Worm (Caenorhabditis elegans) whole organism, L1 larva: ENCODE data around the gene W05E10.5.

Source experiments
- C16A3.4 ChIP-seq: fragments of 150-350 bp; optimal IDR thresholded peaks from 2 replicates; lab custom pipeline; 2014; ENCODE audit warnings: missing biosample characterization, missing genetic modification characterization
- aly-2 ChIP-seq: fragments of 150-350 bp; optimal IDR thresholded peaks from 2 replicates; lab custom pipeline; 2014; ENCODE audit warnings: missing biosample characterization, missing genetic modification characterization
- efl-1 ChIP-seq, 4 experiments: fragments of 150-350 bp; optimal IDR thresholded peaks in 3 of 4; peaks in 1 of 4; 1 replicate in 1 of 4; 2 replicates in 3 of 4; lab custom pipeline; 2014; ENCODE audit warnings: missing biosample characterization in 2 of 4, missing genetic modification characterization in 2 of 4, missing genetic modification reagents in 2 of 4
- egl-27 ChIP-seq, 2 experiments: fragments of 150-350 bp in 1 of 2; sonication (generic microtip); optimal IDR thresholded peaks; 3 replicates each; lab custom pipeline; 2017 to 2018; ENCODE audit warnings: missing biosample characterization in 2 of 2, missing genetic modification characterization in 2 of 2, missing genetic modification reagents in 2 of 2
- fos-1 ChIP-seq: fragments of 150-350 bp; optimal IDR thresholded peaks from 2 replicates; lab custom pipeline; 2014; ENCODE audit warnings: missing biosample characterization, missing genetic modification characterization
- nhr-11 ChIP-seq: fragments of 150-350 bp; optimal IDR thresholded peaks from 2 replicates; lab custom pipeline; 2014; ENCODE audit warnings: missing biosample characterization, missing genetic modification characterization
- pag-3 ChIP-seq: sonication (generic microtip); optimal IDR thresholded peaks from 2 replicates; lab custom pipeline; 2017; ENCODE audit warnings: missing genetic modification characterization, mild to moderate bottlenecking, missing compliant biosample characterization, antibody characterized with exemption, borderline replicate concordance; ENCODE audit not compliant: insufficient read depth
- skn-1 ChIP-seq: fragments of 150-350 bp; optimal IDR thresholded peaks from 2 replicates; lab custom pipeline; 2014; ENCODE audit warnings: missing biosample characterization, missing genetic modification characterization
- sox-4 ChIP-seq: sonication (generic microtip); optimal IDR thresholded peaks from 2 replicates; lab custom pipeline; 2016; ENCODE audit warnings: missing genetic modification characterization, missing compliant biosample characterization
- tbx-2 ChIP-seq: sonication (generic microtip); optimal IDR thresholded peaks from 2 replicates; lab custom pipeline; 2016; ENCODE audit warnings: missing genetic modification characterization, missing compliant biosample characterization
- zag-1 ChIP-seq: fragments of 150-350 bp; optimal IDR thresholded peaks from 2 replicates; lab custom pipeline; 2014; ENCODE audit warnings: missing biosample characterization, missing genetic modification characterization
- ztf-11 ChIP-seq, 2 experiments: sonication (generic microtip); optimal IDR thresholded peaks; 2 replicates each; lab custom pipeline; 2016 to 2017; ENCODE audit warnings: missing genetic modification characterization in 2 of 2, missing biosample characterization in 1 of 2, missing compliant biosample characterization in 1 of 2

DNA sequence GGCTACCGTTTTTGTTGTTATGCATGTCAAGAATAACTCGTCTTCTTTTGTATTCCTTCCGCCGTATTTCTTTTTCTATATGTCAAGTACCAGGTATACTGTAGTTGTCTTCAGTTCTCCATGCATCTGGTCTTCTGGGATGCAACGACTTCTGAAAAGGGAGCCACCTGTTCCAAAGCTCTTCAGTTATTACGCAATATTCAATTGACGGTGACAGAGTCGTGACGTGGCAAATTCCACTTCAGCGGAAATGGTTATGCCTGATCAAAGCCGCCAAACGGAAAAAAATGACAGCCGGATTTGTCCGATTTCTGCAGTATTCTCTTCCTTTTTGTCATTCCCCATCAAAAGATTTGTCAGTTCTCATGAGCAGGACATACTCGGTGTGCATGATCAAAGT, 39.0 kb downstream of the W05E10.5 start:
- no peak for TF ChIP-seq C16A3.4 (tag; lab: Kevin White, UChicago)
- no peak for TF ChIP-seq egl-27 (tag; optimal IDR thresholded peaks at IDR 0.05; lab: Kevin White, UChicago)
- no peak for TF ChIP-seq efl-1 (optimal IDR thresholded peaks at IDR 0.05; lab: Kevin White, UChicago)
- TF ChIP-seq efl-1 (GFP tag; optimal IDR thresholded peaks at IDR 0.05 in 1 of 2; lab: Kevin White, UChicago), result no peak
- TF ChIP-seq aly-2 (tag; lab: Kevin White, UChicago), result no peak
- no peak for TF ChIP-seq fos-1 (tag; lab: Kevin White, UChicago)
- no peak for TF ChIP-seq ztf-11 (tag; optimal IDR thresholded peaks at IDR 0.05; lab: Kevin White, UChicago)
- TF ChIP-seq nhr-11, result no peak
- TF ChIP-seq sox-4 (tag; lab: Kevin White, UChicago), result no peak
- no peak for TF ChIP-seq tbx-2 (tag; lab: Kevin White, UChicago)
- TF ChIP-seq pag-3 (tag; lab: Kevin White, UChicago), result no peak
- TF ChIP-seq skn-1 (tag; lab: Kevin White, UChicago), result no peak
- no peak for TF ChIP-seq zag-1
